Worm (Caenorhabditis elegans) whole organism, L2 larva: Measurements from ENCODE around the gene H10E21.4.
A peak's percentile ranks its signal among the peaks of the same experiment; 100 is the strongest.

Experiments
- C34F6.9 ChIP-seq: fragments of 150-350 bp; optimal IDR thresholded peaks from 2 replicates; lab custom pipeline; 2014; ENCODE audit warnings: missing biosample characterization, missing genetic modification characterization
- F13H6.1 ChIP-seq: sonication (generic microtip); optimal IDR thresholded peaks from 2 replicates; lab custom pipeline; 2016; ENCODE audit warnings: missing genetic modification characterization, missing compliant biosample characterization
- R02D3.7 ChIP-seq: fragments of 150-350 bp; optimal IDR thresholded peaks from 2 replicates; lab custom pipeline; 2014; ENCODE audit warnings: missing biosample characterization, missing genetic modification characterization
- Y55F3AM.14 ChIP-seq: fragments of 200-800 bp; sonication (Bioruptor generic); optimal IDR thresholded peaks from 2 replicates; lab custom pipeline; 2018; ENCODE audit warnings: mild to moderate bottlenecking, missing genetic modification characterization, missing compliant biosample characterization
- ZK546.5 ChIP-seq: sonication (generic microtip); optimal IDR thresholded peaks from 2 replicates; lab custom pipeline; 2017; ENCODE audit warnings: missing biosample characterization, missing genetic modification characterization
- alr-1 ChIP-seq: fragments of 150-350 bp; optimal IDR thresholded peaks from 2 replicates; lab custom pipeline; 2014; ENCODE audit warnings: missing biosample characterization, missing genetic modification characterization
- aly-2 ChIP-seq: fragments of 150-350 bp; optimal IDR thresholded peaks from 2 replicates; lab custom pipeline; 2014; ENCODE audit warnings: missing biosample characterization, missing genetic modification characterization
- ama-1 ChIP-seq: fragments of 150-350 bp; optimal IDR thresholded peaks from 2 replicates; lab custom pipeline; 2018; ENCODE audit warnings: inconsistent platforms
- blmp-1 ChIP-seq: sonication (generic microtip); optimal IDR thresholded peaks from 2 replicates; lab custom pipeline; 2017; ENCODE audit warnings: missing genetic modification characterization, mild to moderate bottlenecking, missing compliant biosample characterization, antibody characterized with exemption, moderate library complexity; ENCODE audit not compliant: insufficient read depth
- ceh-16 ChIP-seq: fragments of 150-350 bp; optimal IDR thresholded peaks from 2 replicates; lab custom pipeline; 2014; ENCODE audit warnings: missing biosample characterization, missing genetic modification characterization
- ceh-82 ChIP-seq: fragments of 150-350 bp; optimal IDR thresholded peaks from 2 replicates; lab custom pipeline; 2014; ENCODE audit warnings: missing biosample characterization, missing genetic modification characterization
- crh-2 ChIP-seq: sonication (generic microtip); optimal IDR thresholded peaks from 2 replicates; lab custom pipeline; 2017; ENCODE audit warnings: missing biosample characterization, missing genetic modification characterization
- dmd-4 ChIP-seq: sonication (generic microtip); optimal IDR thresholded peaks from 2 replicates; lab custom pipeline; 2017; ENCODE audit warnings: missing biosample characterization, missing genetic modification characterization
- egl-27 ChIP-seq: sonication (generic microtip); optimal IDR thresholded peaks from 3 replicates; lab custom pipeline; 2017; ENCODE audit warnings: missing biosample characterization, missing genetic modification reagents, missing genetic modification characterization
- elt-1 ChIP-seq: fragments of 150-350 bp; optimal IDR thresholded peaks from 2 replicates; lab custom pipeline; 2014; ENCODE audit warnings: missing biosample characterization, missing genetic modification characterization
- elt-3 ChIP-seq: sonication (generic microtip); optimal IDR thresholded peaks from 2 replicates; lab custom pipeline; 2017; ENCODE audit warnings: missing biosample characterization, missing genetic modification characterization
- fos-1 ChIP-seq: fragments of 150-350 bp; optimal IDR thresholded peaks from 2 replicates; lab custom pipeline; 2014; ENCODE audit warnings: missing biosample characterization, missing genetic modification characterization
- gmeb-1 ChIP-seq: fragments of 150-350 bp; optimal IDR thresholded peaks from 2 replicates; lab custom pipeline; 2014; ENCODE audit warnings: missing biosample characterization, missing genetic modification characterization
- lin-11 ChIP-seq: fragments of 150-350 bp; sonication (generic microtip); optimal IDR thresholded peaks from 2 replicates; lab custom pipeline; 2014; ENCODE audit warnings: missing biosample characterization, missing genetic modification characterization, inconsistent platforms, mixed read lengths
- lin-13 ChIP-seq: fragments of 150-350 bp; optimal IDR thresholded peaks from 2 replicates; lab custom pipeline; 2014; ENCODE audit warnings: missing biosample characterization, missing genetic modification reagents, missing genetic modification characterization
- lin-39 ChIP-seq: fragments of 150-350 bp; optimal IDR thresholded peaks from 2 replicates; lab custom pipeline; 2014; ENCODE audit warnings: missing biosample characterization, missing genetic modification reagents, missing genetic modification characterization
- lsy-2 ChIP-seq, 2 experiments: fragments of 150-350 bp in 1 of 2; sonication (generic microtip) in 1 of 2; optimal IDR thresholded peaks; 2 replicates each; lab custom pipeline; 2014 to 2017; ENCODE audit warnings: missing biosample characterization in 2 of 2, missing genetic modification characterization in 2 of 2
- mab-5 ChIP-seq: fragments of 150-350 bp; optimal IDR thresholded peaks from 2 replicates; lab custom pipeline; 2014; ENCODE audit warnings: missing biosample characterization, missing genetic modification characterization
- mbf-1 ChIP-seq: sonication (generic microtip); optimal IDR thresholded peaks from 2 replicates; lab custom pipeline; 2017; ENCODE audit warnings: missing biosample characterization, missing genetic modification characterization
- mdl-1 ChIP-seq, 2 experiments: fragments of 150-350 bp in 1 of 2; sonication (generic microtip) in 1 of 2; optimal IDR thresholded peaks; 2 replicates each; lab custom pipeline; 2017; ENCODE audit warnings: missing biosample characterization in 2 of 2, missing genetic modification characterization in 2 of 2
- nhr-10 ChIP-seq: sonication (generic microtip); optimal IDR thresholded peaks from 2 replicates; lab custom pipeline; 2017; ENCODE audit warnings: missing biosample characterization, missing genetic modification characterization
- nhr-11 ChIP-seq: fragments of 150-350 bp; optimal IDR thresholded peaks from 2 replicates; lab custom pipeline; 2014; ENCODE audit warnings: missing biosample characterization, missing genetic modification characterization
- nhr-12 ChIP-seq: fragments of 150-350 bp; optimal IDR thresholded peaks from 2 replicates; lab custom pipeline; 2014; ENCODE audit warnings: missing biosample characterization, missing genetic modification characterization
- nhr-129 ChIP-seq: fragments of 150-350 bp; optimal IDR thresholded peaks from 2 replicates; lab custom pipeline; 2014; ENCODE audit warnings: missing biosample characterization, missing genetic modification characterization
- nhr-21 ChIP-seq: fragments of 150-350 bp; optimal IDR thresholded peaks from 2 replicates; lab custom pipeline; 2014; ENCODE audit warnings: missing biosample characterization, missing genetic modification characterization
- nhr-23 ChIP-seq: fragments of 150-350 bp; optimal IDR thresholded peaks from 2 replicates; lab custom pipeline; 2014; ENCODE audit warnings: missing biosample characterization, missing genetic modification reagents, missing genetic modification characterization
- nhr-237 ChIP-seq: fragments of 150-350 bp; optimal IDR thresholded peaks from 2 replicates; lab custom pipeline; 2014; ENCODE audit warnings: missing biosample characterization, missing genetic modification characterization
- nhr-25 ChIP-seq: fragments of 150-350 bp; sonication (generic microtip); optimal IDR thresholded peaks from 3 replicates; lab custom pipeline; 2014; ENCODE audit warnings: missing biosample characterization, missing genetic modification characterization
- nhr-6 ChIP-seq: fragments of 150-350 bp; optimal IDR thresholded peaks from 2 replicates; lab custom pipeline; 2014; ENCODE audit warnings: missing biosample characterization, missing genetic modification characterization
- nhr-77 ChIP-seq: fragments of 150-350 bp; optimal IDR thresholded peaks from 2 replicates; lab custom pipeline; 2014; ENCODE audit warnings: missing biosample characterization, missing genetic modification characterization
- peb-1 ChIP-seq: fragments of 150-350 bp; optimal IDR thresholded peaks from 2 replicates; lab custom pipeline; 2014; ENCODE audit warnings: missing biosample characterization, missing genetic modification characterization
- sem-4 ChIP-seq: fragments of 150-350 bp; optimal IDR thresholded peaks from 2 replicates; lab custom pipeline; 2014; ENCODE audit warnings: missing biosample characterization, missing genetic modification reagents, missing genetic modification characterization
- skn-1 ChIP-seq: sonication (generic microtip); optimal IDR thresholded peaks from 2 replicates; lab custom pipeline; 2017; ENCODE audit warnings: missing biosample characterization, missing genetic modification characterization
- sma-3 ChIP-seq: sonication (generic microtip); optimal IDR thresholded peaks from 2 replicates; lab custom pipeline; 2016; ENCODE audit warnings: missing genetic modification reagents, missing genetic modification characterization, missing compliant biosample characterization
- sma-9 ChIP-seq, 2 experiments: fragments of 150-350 bp in 1 of 2; sonication (generic microtip) in 1 of 2; optimal IDR thresholded peaks; 2 replicates each; lab custom pipeline; 2014 to 2016; ENCODE audit warnings: missing genetic modification characterization in 2 of 2, mild to moderate bottlenecking in 1 of 2, missing biosample characterization in 1 of 2, missing compliant biosample characterization in 1 of 2, missing genetic modification reagents in 1 of 2, moderate library complexity in 1 of 2
- snpc-4 ChIP-seq: fragments of 150-350 bp; optimal IDR thresholded peaks from 2 replicates; lab custom pipeline; 2014; ENCODE audit warnings: missing biosample characterization, missing genetic modification characterization
- unc-39 ChIP-seq: fragments of 150-350 bp; optimal IDR thresholded peaks from 2 replicates; lab custom pipeline; 2014; ENCODE audit warnings: missing biosample characterization, missing genetic modification characterization
- unc-55 ChIP-seq: fragments of 150-350 bp; sonication (generic microtip); optimal IDR thresholded peaks from 3 replicates; lab custom pipeline; 2014; ENCODE audit warnings: missing biosample characterization, missing genetic modification reagents, missing genetic modification characterization
- unc-62 ChIP-seq: fragments of 150-350 bp; optimal IDR thresholded peaks from 2 replicates; lab custom pipeline; 2014; ENCODE audit warnings: missing biosample characterization, missing genetic modification reagents, missing genetic modification characterization
- zag-1 ChIP-seq: fragments of 150-350 bp; optimal IDR thresholded peaks from 2 replicates; lab custom pipeline; 2014; ENCODE audit warnings: missing biosample characterization, missing genetic modification characterization
- ztf-1 ChIP-seq: fragments of 200-800 bp; sonication (Bioruptor generic); conservative IDR thresholded peaks from 2 replicates; pipeline ENCODE4 v1.3.6; 2022; ENCODE audit warnings: missing genetic modification characterization, missing compliant biosample characterization
- ztf-11 ChIP-seq: sonication (generic microtip); optimal IDR thresholded peaks from 2 replicates; lab custom pipeline; 2017; ENCODE audit warnings: missing biosample characterization, missing genetic modification characterization
- ztf-4 ChIP-seq: fragments of 150-350 bp; optimal IDR thresholded peaks from 2 replicates; lab custom pipeline; 2014; ENCODE audit warnings: missing biosample characterization, missing genetic modification characterization

The H10E21.4 gene

ce11 chrIII:27341-27947 lies 8.0 kb upstream of the H10E21.4 start:
- TF ChIP-seq ama-1 (lab: Kevin White, UChicago) (no peak), egl-27 (tag; lab: Kevin White, UChicago) (no peak), ztf-4 (no peak)
- TF ChIP-seq, all 48 proteins: peak for 0

ce11 chrIII:25582-25996 lies 6.1 kb upstream of the H10E21.4 start:
- no peak for TF ChIP-seq ZK546.5 (tag; lab: Kevin White, UChicago)
- peak; percentile 72 to 85 for TF ChIP-seq mdl-1 (tag; optimal IDR thresholded peaks at IDR 0.05; lab: Kevin White, UChicago)
- peak; percentile 54 for TF ChIP-seq crh-2 (tag; lab: Kevin White, UChicago)
- peak; percentile 87 for TF ChIP-seq sma-9 (GFP tag; optimal IDR thresholded peaks at IDR 0.05; lab: Kevin White, UChicago)
- TF ChIP-seq sma-9 (tag; optimal IDR thresholded peaks at IDR 0.05; lab: Kevin White, UChicago), result no peak
- TF ChIP-seq ztf-4, result peak; percentile 47
- TF ChIP-seq nhr-129, result peak; percentile 75
- TF ChIP-seq lsy-2 (tag; optimal IDR thresholded peaks at IDR 0.05; lab: Kevin White, UChicago), result peak; percentile 44 to 70
- peak; percentile 11 for TF ChIP-seq Y55F3AM.14 (GFP tag; lab: Kevin White, UChicago)
- no peak for TF ChIP-seq sma-3 (GFP tag; lab: Kevin White, UChicago)
- no peak for TF ChIP-seq ceh-16 (tag; lab: Kevin White, UChicago)
- TF ChIP-seq sem-4 (tag; lab: Kevin White, UChicago), result no peak
- no peak for TF ChIP-seq nhr-23 (tag; lab: Kevin White, UChicago)
- peak; percentile 32 for TF ChIP-seq mab-5
- peak; percentile 39 for TF ChIP-seq nhr-6 (tag; lab: Kevin White, UChicago)
- peak; percentile 62 for TF ChIP-seq lin-13 (GFP tag; lab: Kevin White, UChicago)
- no peak for TF ChIP-seq lin-39 (tag; lab: Kevin White, UChicago)
- TF ChIP-seq lin-11 (tag; lab: Kevin White, UChicago), result peak; percentile 86
- peak; percentile 33 for TF ChIP-seq nhr-21
- no peak for TF ChIP-seq nhr-11
- TF ChIP-seq alr-1 (tag; lab: Kevin White, UChicago), result no peak
- TF ChIP-seq unc-39 (tag; lab: Kevin White, UChicago), result no peak
- no peak for TF ChIP-seq nhr-77 (tag; lab: Kevin White, UChicago)
- TF ChIP-seq nhr-12 (tag; lab: Kevin White, UChicago), result no peak
- TF ChIP-seq skn-1 (tag; lab: Kevin White, UChicago), result no peak
- no peak for TF ChIP-seq dmd-4 (tag; lab: Kevin White, UChicago)
- no peak for TF ChIP-seq elt-1 (tag; lab: Kevin White, UChicago)
- TF ChIP-seq elt-3 (tag; lab: Kevin White, UChicago), result no peak
- peak; percentile 17 for TF ChIP-seq ceh-82
- TF ChIP-seq ama-1 (lab: Kevin White, UChicago), result no peak
- peak; percentile 79 for TF ChIP-seq C34F6.9 (tag; lab: Kevin White, UChicago)
- peak; percentile 88 for TF ChIP-seq unc-55
- no peak for TF ChIP-seq ztf-1 (GFP tag; lab: Robert Waterston, UW)
- TF ChIP-seq ztf-11 (tag; lab: Kevin White, UChicago), result no peak
- no peak for TF ChIP-seq blmp-1 (tag; lab: Kevin White, UChicago)
- TF ChIP-seq unc-62 (GFP tag; lab: Kevin White, UChicago), result no peak
- TF ChIP-seq gmeb-1 (tag; lab: Kevin White, UChicago), result no peak
- no peak for TF ChIP-seq mbf-1
- no peak for TF ChIP-seq nhr-10 (tag; lab: Kevin White, UChicago)
- TF ChIP-seq aly-2, result no peak
- TF ChIP-seq zag-1, result peak; percentile 74
- peak; percentile 22 for TF ChIP-seq fos-1
- TF ChIP-seq egl-27 (tag; lab: Kevin White, UChicago), result peak; percentile 59
- TF ChIP-seq F13H6.1 (tag; lab: Kevin White, UChicago), result peak; percentile 77
- no peak for TF ChIP-seq R02D3.7 (tag; lab: Kevin White, UChicago)
- no peak for TF ChIP-seq nhr-25 (tag; lab: Kevin White, UChicago)
- no peak for TF ChIP-seq snpc-4 (tag; lab: Kevin White, UChicago)
- TF ChIP-seq peb-1, result no peak
- TF ChIP-seq nhr-237 (tag; lab: Kevin White, UChicago), result no peak
